Fruit fly (Drosophila melanogaster) whole organism: ENCODE results near the gene TotM.

Experiments used
- CG8478 ChIP-seq: fragments of >200 bp; optimal IDR thresholded peaks from 2 replicates; lab custom pipeline; 2018; ENCODE audit warnings: inconsistent platforms
- Dll ChIP-seq: fragments of >200 bp; optimal IDR thresholded peaks from 2 replicates; lab custom pipeline; 2017
- usp ChIP-seq: fragments of >200 bp; optimal IDR thresholded peaks from 2 replicates; lab custom pipeline; 2017; ENCODE audit warnings: missing biosample characterization, missing genetic modification characterization, mixed read lengths

DNA sequence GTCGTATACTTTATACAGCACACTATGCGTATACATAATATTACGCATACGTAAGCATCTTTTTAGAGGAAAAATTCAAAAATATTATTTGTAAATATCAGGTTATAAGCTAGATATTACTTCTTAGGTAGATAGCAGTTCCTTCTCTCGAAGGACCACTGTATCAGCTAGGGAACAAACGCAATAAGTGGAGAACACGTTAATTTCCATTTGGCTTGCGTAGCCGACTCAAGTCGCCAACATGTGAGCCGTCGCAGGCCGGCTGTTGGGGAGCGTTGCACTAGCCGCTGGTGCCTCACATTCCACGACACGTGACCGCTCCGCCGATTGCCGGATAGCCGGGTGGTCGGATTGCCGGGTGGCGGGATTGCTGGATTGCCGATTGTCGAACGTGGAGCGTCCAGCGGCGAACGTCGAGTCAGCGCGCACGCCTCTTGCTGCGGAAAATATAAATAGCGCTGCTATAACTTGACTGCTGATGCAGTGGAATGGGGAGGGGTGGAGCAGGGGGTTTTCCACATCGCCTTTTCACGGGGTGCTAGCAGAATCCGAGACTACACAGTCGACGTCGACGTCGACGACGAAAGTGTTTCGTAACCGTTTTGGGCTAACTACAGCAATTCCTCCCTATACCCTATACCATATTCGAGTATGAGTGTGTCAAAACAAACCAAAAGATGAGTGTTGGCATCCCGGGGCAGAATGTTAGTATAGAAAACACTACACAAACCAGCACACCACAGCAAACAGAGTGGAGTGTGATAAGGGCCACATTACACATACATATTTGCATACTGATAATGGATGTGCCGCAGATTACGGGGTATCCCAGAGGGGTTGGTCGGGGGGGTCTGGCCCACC, 26.4 kb upstream of the TotM start:
- TF ChIP-seq Dll (no peak), usp (no peak), CG8478 (lab: Kevin White, UChicago) (no peak)
